Fruit fly (Drosophila melanogaster): Measurements from ENCODE around the gene CG8031.

Gene CG8031

DNA sequence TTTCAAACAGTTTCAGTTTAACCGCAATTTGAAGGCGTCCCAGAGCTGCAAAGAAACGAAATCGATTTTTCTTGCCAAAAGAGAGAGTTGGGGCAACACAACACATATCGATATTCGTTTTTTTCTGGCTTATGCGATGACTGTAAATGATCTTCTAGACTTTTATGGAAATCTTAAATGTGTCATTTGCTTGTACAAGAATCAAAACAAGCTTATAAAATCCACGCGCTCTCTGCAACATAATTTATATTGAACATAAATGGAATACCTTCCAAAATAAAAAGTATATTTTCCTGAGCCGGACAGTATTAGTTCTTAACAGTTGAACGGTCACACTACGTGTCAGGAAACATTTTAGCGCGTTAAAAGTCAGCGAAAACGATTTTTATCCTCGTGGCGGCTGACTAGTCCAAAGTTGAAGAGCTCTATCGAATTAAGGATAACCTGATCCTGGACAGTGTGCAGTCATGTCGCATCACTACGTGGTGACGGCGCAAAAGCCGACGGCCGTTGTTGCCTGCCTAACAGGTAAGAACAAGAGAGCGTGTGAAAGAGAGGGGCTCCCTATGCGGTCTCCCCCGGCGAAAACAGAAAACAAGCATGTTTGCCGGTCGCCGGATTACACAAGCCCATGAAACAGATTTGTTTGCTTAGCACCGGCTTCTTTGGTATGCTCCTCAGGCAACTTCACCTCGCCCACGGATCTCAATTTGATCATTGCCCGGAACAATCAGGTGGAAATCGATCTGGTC, 41.0 kb upstream of the CG8031 start, which contains the start of gene pic (continued):
- TF ChIP-seq eyg (GFP tag; optimal IDR thresholded peaks at IDR 0.05) (peak; percentile 26), CG16813 (GFP tag; IDR thresholded peaks at IDR 0.05; ENCODE audit: partially characterized antibody) (peak; percentile 81), chn (GFP tag; optimal IDR thresholded peaks at IDR 0.05) (no peak), CG17612 (GFP tag; IDR thresholded peaks at IDR 0.05) (no peak), Camta (GFP tag; optimal IDR thresholded peaks at IDR 0.05) (no peak), Fer1 (GFP tag; optimal IDR thresholded peaks at IDR 0.05) (no peak), CG11723 (GFP tag; optimal IDR thresholded peaks at IDR 0.05) (no peak), CG15514 (GFP tag; optimal IDR thresholded peaks at IDR 0.05) (peak; percentile 13), repo (GFP tag; optimal IDR thresholded peaks at IDR 0.05) (no peak), Ets97D (GFP tag; optimal IDR thresholded peaks at IDR 0.05) (peak; percentile 86), pb (GFP tag; optimal IDR thresholded peaks at IDR 0.05) (no peak), CG34422 (GFP tag; IDR thresholded peaks at IDR 0.05) (peak; percentile 87), CG15601 (tag; optimal IDR thresholded peaks at IDR 0.05) (no peak), bcd (GFP tag; optimal IDR thresholded peaks at IDR 0.05) (no peak), Dll (GFP tag; IDR thresholded peaks at IDR 0.05; ENCODE audit: partially characterized antibody) (peak; percentile 89), CG3407 (GFP tag; optimal IDR thresholded peaks at IDR 0.05) (no peak), CG14014 (GFP tag; IDR thresholded peaks at IDR 0.05) (no peak), Oli (tag; optimal IDR thresholded peaks at IDR 0.05) (no peak), CG12155 (GFP tag; optimal IDR thresholded peaks at IDR 0.05) (no peak), gfzf (GFP tag; optimal IDR thresholded peaks at IDR 0.05) (peak; percentile 90), org-1 (GFP tag; optimal IDR thresholded peaks at IDR 0.05) (no peak), CG4730 (GFP tag; IDR thresholded peaks at IDR 0.05) (no peak), CG4404 (GFP tag; IDR thresholded peaks at IDR 0.05) (no peak), CG9876 (GFP tag; optimal IDR thresholded peaks at IDR 0.05) (no peak), HLH4C (GFP tag; IDR thresholded peaks at IDR 0.05; ENCODE audit: partially characterized antibody) (peak; percentile 79), Lhr (GFP tag; optimal IDR thresholded peaks at IDR 0.05) (peak; percentile 50), Meics (GFP tag; optimal IDR thresholded peaks at IDR 0.05) (no peak), pho (GFP tag; optimal IDR thresholded peaks at IDR 0.05) (no peak), kay (GFP tag; optimal IDR thresholded peaks at IDR 0.05) (peak; percentile 26), salm (tag; optimal IDR thresholded peaks at IDR 0.05) (no peak), sug (tag; optimal IDR thresholded peaks at IDR 0.05) (no peak), CG18476 (GFP tag; optimal IDR thresholded peaks at IDR 0.05) (no peak), CG9932 (GFP tag; IDR thresholded peaks at IDR 0.05) (no peak), nau (GFP tag; optimal IDR thresholded peaks at IDR 0.05) (no peak), Sin3A (optimal IDR thresholded peaks at IDR 0.05) (peak; percentile 93), dmrt99B (tag; optimal IDR thresholded peaks at IDR 0.05) (no peak), slp2 (GFP tag; optimal IDR thresholded peaks at IDR 0.05) (no peak), CG10565 (GFP tag; optimal IDR thresholded peaks at IDR 0.05) (no peak), NfI (GFP tag; optimal IDR thresholded peaks at IDR 0.05) (no peak), fd3F (GFP tag; optimal IDR thresholded peaks at IDR 0.05) (no peak), Myb (GFP tag; optimal IDR thresholded peaks at IDR 0.05) (peak; percentile 77), pum (GFP tag; optimal IDR thresholded peaks at IDR 0.05) (no peak), abd-A (tag; optimal IDR thresholded peaks at IDR 0.05) (no peak), trh (GFP tag; optimal IDR thresholded peaks at IDR 0.05) (no peak), HmgD (GFP tag; optimal IDR thresholded peaks at IDR 0.05) (peak; percentile 26), BtbVII (GFP tag; optimal IDR thresholded peaks at IDR 0.05) (no peak), CkIIα-i1 (GFP tag; IDR thresholded peaks at IDR 0.05) (no peak), Adf1 (GFP tag; IDR thresholded peaks at IDR 0.05) (no peak), fd102C (GFP tag; optimal IDR thresholded peaks at IDR 0.05) (no peak), crp (GFP tag; optimal IDR thresholded peaks at IDR 0.05) (no peak)
